Worm (Caenorhabditis elegans): ENCODE measurements around the gene glb-6.

The glb-6 gene

ce11 chrV:5587042-5587441 is 16.7 kb upstream of the glb-6 start (continued):
- TF ChIP-seq duxl-1 (tag; optimal IDR thresholded peaks at IDR 0.05; ENCODE audit: poor library complexity): no peak
- peak; percentile 39 to 65 for TF ChIP-seq daf-16 (GFP tag; optimal IDR thresholded peaks at IDR 0.05)
- TF ChIP-seq daf-16 (tag; optimal IDR thresholded peaks at IDR 0.05): no peak
- no peak for TF ChIP-seq F44E2.7 (GFP tag; IDR thresholded peaks at IDR 0.05)
- TF ChIP-seq hif-1 (tag; optimal IDR thresholded peaks at IDR 0.05): peak in 1 of 2 experiments; percentile 34
- TF ChIP-seq nhr-42 (GFP tag; IDR thresholded peaks at IDR 0.05): no peak
- TF ChIP-seq zip-11 (GFP tag; IDR thresholded peaks at IDR 0.05): no peak
- no peak for TF ChIP-seq unc-130 (GFP tag; optimal IDR thresholded peaks at IDR 0.05)
- TF ChIP-seq lim-7 (GFP tag; IDR thresholded peaks at IDR 0.05): no peak
- no peak for TF ChIP-seq saeg-2 (GFP tag; IDR thresholded peaks at IDR 0.05)
- TF ChIP-seq nhr-25 (tag; optimal IDR thresholded peaks at IDR 0.05; ENCODE audit: borderline replicate concordance, insufficient read depth): no peak
- TF ChIP-seq ceh-32 (tag; optimal IDR thresholded peaks at IDR 0.05; ENCODE audit: poor library complexity): no peak
- TF ChIP-seq zag-1 (tag; optimal IDR thresholded peaks at IDR 0.05): no peak
- peak; percentile 90 for TF ChIP-seq snpc-4 (tag; optimal IDR thresholded peaks at IDR 0.05)
- TF ChIP-seq unc-39 (tag; optimal IDR thresholded peaks at IDR 0.05): no peak
- no peak for TF ChIP-seq ceh-82 (tag; optimal IDR thresholded peaks at IDR 0.05)
- TF ChIP-seq ceh-20 (GFP tag; IDR thresholded peaks at IDR 0.05): no peak; the same call in 1 of the 2 replicates
- peak; percentile 7 for TF ChIP-seq dpl-1 (GFP tag; optimal IDR thresholded peaks at IDR 0.05)
- no peak for TF ChIP-seq ztf-11 (tag; optimal IDR thresholded peaks at IDR 0.05)
- no peak for TF ChIP-seq lin-29 (GFP tag; IDR thresholded peaks at IDR 0.05)
- TF ChIP-seq hmg-1.1 (GFP tag; IDR thresholded peaks at IDR 0.05): 0 out of 2 replicates have a peak, but pooled peaks have one; percentile 52
- TF ChIP-seq fos-1 (tag; optimal IDR thresholded peaks at IDR 0.05): no peak
- TF ChIP-seq mdt-29 (GFP tag; IDR thresholded peaks at IDR 0.05): no peak
- TF ChIP-seq spr-3 (GFP tag; optimal IDR thresholded peaks at IDR 0.05): peak; percentile 20
- TF ChIP-seq hlh-11 (tag; optimal IDR thresholded peaks at IDR 0.05): peak; percentile 20
- no peak for TF ChIP-seq F49E8.2 (tag; optimal IDR thresholded peaks at IDR 0.05; ENCODE audit: borderline replicate concordance)
- TF ChIP-seq D1046.2 (GFP tag; IDR thresholded peaks at IDR 0.05): no peak
- no peak for TF ChIP-seq lin-39 (tag; optimal IDR thresholded peaks at IDR 0.05)
- no peak for TF ChIP-seq nhr-6 (tag; optimal IDR thresholded peaks at IDR 0.05)
- TF ChIP-seq daf-8 (GFP tag; IDR thresholded peaks at IDR 0.05): no peak
- TF ChIP-seq nhr-10 (tag; optimal IDR thresholded peaks at IDR 0.05): no peak
- peak; percentile 7 for TF ChIP-seq mxl-3 (GFP tag; optimal IDR thresholded peaks at IDR 0.05)
- TF ChIP-seq F26F4.8 (GFP tag; conservative IDR thresholded peaks at IDR 0.05): no peak
- no peak for TF ChIP-seq arid-1 (GFP tag; conservative IDR thresholded peaks at IDR 0.05)
- TF ChIP-seq mes-2 (tag; optimal IDR thresholded peaks at IDR 0.05; ENCODE audit: poor library complexity, severe bottlenecking): no peak
- 0 out of 4 replicates have a peak, but pooled peaks of 1 of the 2 experiments have one; percentile 27 for TF ChIP-seq madf-5 (GFP tag; IDR thresholded peaks at IDR 0.05)
- no peak for TF ChIP-seq mep-1 (tag; optimal IDR thresholded peaks at IDR 0.05)
- TF ChIP-seq dmd-8 (GFP tag; IDR thresholded peaks at IDR 0.05): no peak
- peak in 1 of 2 experiments; percentile 53 for TF ChIP-seq lsy-2 (tag; optimal IDR thresholded peaks at IDR 0.05)
- TF ChIP-seq ZK337.2 (GFP tag; IDR thresholded peaks at IDR 0.05): 0 out of 2 replicates have a peak, but pooled peaks have one; percentile 28
- TF ChIP-seq nhr-48 (tag; optimal IDR thresholded peaks at IDR 0.05): peak; percentile 1
- TF ChIP-seq egl-27 (tag; optimal IDR thresholded peaks at IDR 0.05): no peak
- peak; percentile 28; the same call in 1 of the 2 replicates for TF ChIP-seq ceh-44 (GFP tag; IDR thresholded peaks at IDR 0.05)
- TF ChIP-seq hlh-30 (tag; optimal IDR thresholded peaks at IDR 0.05; ENCODE audit: insufficient read depth): peak; percentile 51
- no peak for TF ChIP-seq F37D6.2 (tag; optimal IDR thresholded peaks at IDR 0.05)
- TF ChIP-seq nhr-76 (tag; optimal IDR thresholded peaks at IDR 0.05): no peak
- TF ChIP-seq dmd-6 (GFP tag; IDR thresholded peaks at IDR 0.05): peak; percentile 34; the same call in 1 of the 2 replicates
- TF ChIP-seq php-3 (GFP tag; IDR thresholded peaks at IDR 0.05): no peak
- no peak for TF ChIP-seq nhr-77 (tag; optimal IDR thresholded peaks at IDR 0.05)
- TF ChIP-seq ceh-28 (tag; optimal IDR thresholded peaks at IDR 0.05): no peak
- no peak for TF ChIP-seq tag-97 (GFP tag; IDR thresholded peaks at IDR 0.05)
- TF ChIP-seq ztf-7 (tag; optimal IDR thresholded peaks at IDR 0.05): no peak

Measured in whole organism, L4 larva.